Worm (Caenorhabditis elegans): Measurements from ENCODE around the gene meg-1.

The meg-1 gene

DNA sequence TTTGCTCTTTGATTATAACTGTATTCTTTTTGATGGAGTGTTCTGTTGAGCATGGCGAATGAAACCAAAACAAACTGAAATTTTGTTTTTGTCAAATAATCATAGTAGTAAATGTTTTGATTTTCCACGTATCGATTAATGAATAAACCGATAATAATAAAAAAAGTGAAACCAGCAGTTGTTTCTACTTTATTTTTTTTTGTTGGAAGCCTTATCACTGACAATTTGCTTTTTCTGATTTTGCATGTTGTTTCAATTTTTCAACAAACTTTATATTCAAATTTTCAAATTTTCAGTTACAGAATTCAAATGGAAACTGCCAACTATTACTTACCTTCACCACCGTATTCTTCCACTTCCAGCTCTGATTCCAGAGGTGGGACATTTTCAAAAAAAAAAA lies 5.1 kb upstream of the meg-1 start, which contains the start of gene elt-3:
TSS of gene elt-3 (plus strand) at position 301 of the 400 bp plus-strand sequence.
- TF ChIP-seq blmp-1 (tag; optimal IDR thresholded peaks at IDR 0.05), result no peak
- TF ChIP-seq aly-2 (tag; optimal IDR thresholded peaks at IDR 0.05), result no peak
- no peak for TF ChIP-seq irx-1 (tag; optimal IDR thresholded peaks at IDR 0.05)
- no peak for TF ChIP-seq ama-1 (optimal IDR thresholded peaks at IDR 0.05)
- TF ChIP-seq ceh-90 (tag; optimal IDR thresholded peaks at IDR 0.05), result no peak
- no peak for TF ChIP-seq fos-1 (tag; optimal IDR thresholded peaks at IDR 0.05)
- no peak for TF ChIP-seq lin-39 (tag; optimal IDR thresholded peaks at IDR 0.05)
- TF ChIP-seq snu-23 (GFP tag; optimal IDR thresholded peaks at IDR 0.05), result no peak
- no peak for TF ChIP-seq nhr-28 (tag; optimal IDR thresholded peaks at IDR 0.05)
- TF ChIP-seq fkh-8 (tag; optimal IDR thresholded peaks at IDR 0.05), result no peak
- no peak for TF ChIP-seq vab-15 (tag; optimal IDR thresholded peaks at IDR 0.05)

DNA sequence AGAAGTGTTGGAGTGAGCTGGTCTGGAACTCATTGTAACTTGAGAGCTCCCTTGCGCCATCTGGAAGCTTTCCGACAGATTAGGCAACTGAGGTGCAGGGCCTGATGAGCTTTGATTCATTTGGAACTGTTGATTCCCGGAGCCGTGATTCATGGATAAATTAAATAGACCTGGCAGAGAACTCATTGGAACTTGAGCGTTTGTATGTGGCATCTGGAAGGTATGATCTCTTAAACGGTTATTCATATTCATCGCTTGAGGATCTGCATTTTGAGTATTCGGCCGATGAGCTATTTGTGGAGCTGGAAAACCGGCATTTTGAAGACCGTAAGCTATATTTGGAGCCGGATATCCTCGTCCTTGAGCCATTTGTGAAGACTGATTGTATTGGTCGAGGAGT lies 902 bp downstream of the meg-1 start:
- TF ChIP-seq F16B12.6 (tag; optimal IDR thresholded peaks at IDR 0.05) (no peak), sup-37 (GFP tag; optimal IDR thresholded peaks at IDR 0.05) (no peak), snpc-4 (tag; optimal IDR thresholded peaks at IDR 0.05) (no peak), ceh-8 (GFP tag; optimal IDR thresholded peaks at IDR 0.05) (no peak), efl-1 (optimal IDR thresholded peaks at IDR 0.05) (no peak), efl-1 (GFP tag; optimal IDR thresholded peaks at IDR 0.05 in 1 of 2) (peak in 1 of 2 experiments; percentile 70)

DNA sequence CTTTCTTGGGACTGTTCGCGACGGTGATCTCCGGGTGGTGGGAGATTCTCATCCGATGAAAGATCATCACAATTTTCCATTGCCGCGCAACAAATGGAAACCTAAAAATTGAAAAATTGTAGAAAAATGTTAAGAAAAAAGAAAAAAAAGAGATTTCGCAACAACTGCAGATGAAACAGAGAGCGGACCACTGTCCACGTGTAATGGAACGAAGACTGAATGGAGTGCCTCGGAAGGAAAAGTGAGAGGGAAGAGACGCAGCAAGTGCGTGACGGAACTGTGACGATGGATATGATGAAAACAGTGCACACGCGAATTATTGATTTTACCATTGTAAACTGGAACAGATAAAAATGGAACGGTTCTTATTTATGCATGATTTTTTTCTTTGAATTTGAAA lies 3.4 kb downstream of the meg-1 start, which contains the start of gene meg-2:
TSS of gene meg-2 (minus strand) at position 101 of the 400 bp plus-strand sequence.
- no peak for TF ChIP-seq aha-1 (tag; optimal IDR thresholded peaks at IDR 0.05)
- TF ChIP-seq hpl-2 (GFP tag; optimal IDR thresholded peaks at IDR 0.05), result no peak
- TF ChIP-seq ces-1 (GFP tag; optimal IDR thresholded peaks at IDR 0.05), result no peak
- TF ChIP-seq efl-1 (optimal IDR thresholded peaks at IDR 0.05), result no peak
- peak in 1 of 2 experiments; percentile 28 for TF ChIP-seq efl-1 (GFP tag; optimal IDR thresholded peaks at IDR 0.05 in 1 of 2)
- no peak for TF ChIP-seq tbx-2 (tag; optimal IDR thresholded peaks at IDR 0.05)

DNA sequence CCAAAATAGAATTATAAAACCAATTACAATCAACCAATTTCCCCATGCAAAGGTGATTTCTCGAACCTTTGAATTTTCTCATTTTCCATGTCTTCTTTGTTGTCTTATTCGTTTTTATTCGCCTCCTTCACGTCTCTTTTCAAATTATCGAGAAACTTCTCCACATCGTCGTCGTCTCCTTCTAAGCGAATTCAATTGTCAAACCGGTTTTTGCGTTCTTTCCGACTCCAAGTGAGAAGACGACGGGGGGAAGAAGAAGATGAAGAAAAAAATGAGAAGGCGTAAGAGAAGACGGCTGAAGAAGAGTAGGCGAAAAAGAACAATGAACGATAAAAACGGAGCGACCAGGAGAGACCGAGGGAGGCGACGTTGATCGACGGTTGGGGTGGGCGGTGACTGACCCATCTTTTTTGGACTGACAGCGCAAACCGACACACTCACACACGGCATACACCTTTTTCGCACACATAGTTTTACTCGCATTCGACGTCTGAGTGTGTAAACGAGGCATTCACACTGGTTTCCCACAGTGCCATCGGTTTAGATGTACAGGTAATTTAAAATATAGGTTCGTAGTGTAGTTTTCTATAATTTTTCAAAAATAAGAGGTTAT lies 9.0 kb downstream of the meg-1 start:
- TF ChIP-seq hlh-4 (tag; optimal IDR thresholded peaks at IDR 0.05) (no peak), nhr-19 (GFP tag; conservative IDR thresholded peaks at IDR 0.05) (peak; percentile 56), nhr-47 (tag; optimal IDR thresholded peaks at IDR 0.05) (peak; percentile 58), mep-1 (tag; optimal IDR thresholded peaks at IDR 0.05) (peak; percentile 82), lin-14 (GFP tag; optimal IDR thresholded peaks at IDR 0.05) (peak; percentile 92), nhr-71 (tag; optimal IDR thresholded peaks at IDR 0.05) (peak; percentile 80), elt-2 (tag; optimal IDR thresholded peaks at IDR 0.05) (no peak), xbp-1 (tag; optimal IDR thresholded peaks at IDR 0.05) (peak; percentile 50), nhr-77 (tag; optimal IDR thresholded peaks at IDR 0.05) (peak; percentile 16), efl-1 (optimal IDR thresholded peaks at IDR 0.05) (peak; percentile 11 to 30), efl-1 (GFP tag; optimal IDR thresholded peaks at IDR 0.05 in 1 of 2) (peak in 1 of 2 experiments; percentile 90), elt-3 (tag; optimal IDR thresholded peaks at IDR 0.05) (peak; percentile 52 to 99 (median 97)), dpl-1 (GFP tag; optimal IDR thresholded peaks at IDR 0.05) (peak; percentile 3 to 28 (median 18)), snu-23 (GFP tag; optimal IDR thresholded peaks at IDR 0.05) (peak; percentile 83), nhr-84 (tag; optimal IDR thresholded peaks at IDR 0.05) (no peak), skn-1 (tag; optimal IDR thresholded peaks at IDR 0.05) (no peak), C16A3.4 (tag; optimal IDR thresholded peaks at IDR 0.05) (peak; percentile 64), vab-15 (tag; optimal IDR thresholded peaks at IDR 0.05) (no peak), nhr-20 (tag; optimal IDR thresholded peaks at IDR 0.05) (peak; percentile 88), fos-1 (tag; optimal IDR thresholded peaks at IDR 0.05) (peak; percentile 7), Y116A8C.19 (tag; optimal IDR thresholded peaks at IDR 0.05; ENCODE audit: borderline replicate concordance) (no peak), mdl-1 (tag; optimal IDR thresholded peaks at IDR 0.05) (peak in 1 of 2 experiments; percentile 52), ztf-4 (tag; optimal IDR thresholded peaks at IDR 0.05) (peak; percentile 9), lin-13 (GFP tag; optimal IDR thresholded peaks at IDR 0.05) (peak; percentile 56), tbx-2 (tag; optimal IDR thresholded peaks at IDR 0.05) (peak; percentile 69), lin-35 (GFP tag; optimal IDR thresholded peaks at IDR 0.05) (peak in 1 of 2 experiments; percentile 59), sox-4 (tag; optimal IDR thresholded peaks at IDR 0.05) (no peak), C34B4.2 (tag; optimal IDR thresholded peaks at IDR 0.05) (no peak), hpl-2 (GFP tag; optimal IDR thresholded peaks at IDR 0.05) (peak; percentile 30), nhr-28 (tag; optimal IDR thresholded peaks at IDR 0.05) (no peak), tlp-1 (tag; optimal IDR thresholded peaks at IDR 0.05) (no peak), nhr-85 (tag) (peak; percentile 98), unc-130 (tag; optimal IDR thresholded peaks at IDR 0.05) (no peak), F16B12.6 (tag; optimal IDR thresholded peaks at IDR 0.05) (no peak), swsn-7 (tag; optimal IDR thresholded peaks at IDR 0.05) (peak; percentile 55)
